Worm (Caenorhabditis elegans) whole organism, L3 larva: ENCODE measurements around the gene C09B9.7.

Experiments
- egl-27 ChIP-seq: sonication (generic microtip); optimal IDR thresholded peaks from 4 replicates; lab custom pipeline; 2017; ENCODE audit warnings: missing biosample characterization, missing genetic modification reagents, missing genetic modification characterization
- eor-1 ChIP-seq, 2 experiments: fragments of 150-350 bp; optimal IDR thresholded peaks; 2 replicates each; lab custom pipeline; 2014 to 2018; ENCODE audit warnings: missing biosample characterization in 2 of 2, missing genetic modification characterization in 2 of 2
- snpc-4 ChIP-seq: fragments of 150-350 bp; optimal IDR thresholded peaks from 2 replicates; lab custom pipeline; 2014; ENCODE audit warnings: missing biosample characterization, missing genetic modification characterization
- tbx-2 ChIP-seq: sonication (generic microtip); optimal IDR thresholded peaks from 2 replicates; lab custom pipeline; 2016; ENCODE audit warnings: mild to moderate bottlenecking, missing genetic modification characterization, missing compliant biosample characterization
- ztf-11 ChIP-seq: fragments of 150-350 bp; optimal IDR thresholded peaks from 2 replicates; lab custom pipeline; 2014; ENCODE audit warnings: missing biosample characterization, missing genetic modification characterization

DNA sequence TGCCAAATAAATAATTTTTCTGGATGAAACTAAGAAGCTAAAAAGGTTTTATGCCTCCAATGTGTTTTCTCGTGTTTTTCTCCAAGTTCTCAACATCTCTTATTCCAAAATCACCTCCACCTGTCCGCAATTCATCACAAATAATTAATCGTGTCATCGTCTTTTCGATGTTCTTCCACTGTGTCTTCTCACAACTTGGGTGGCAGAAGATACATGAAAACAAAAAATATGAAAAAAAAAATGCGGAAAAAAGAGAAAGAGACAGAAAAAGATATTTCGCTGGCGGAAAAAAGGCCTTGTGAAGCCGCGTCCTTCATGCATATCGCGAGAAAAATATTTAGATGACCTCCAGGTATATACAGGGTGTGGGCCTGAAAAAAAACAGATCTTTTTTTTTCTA is 13.0 kb upstream of the C09B9.7 start:
- TF ChIP-seq tbx-2 (no peak), ztf-11 (tag; lab: Kevin White, UChicago) (no peak), snpc-4 (no peak), eor-1 (tag; optimal IDR thresholded peaks at IDR 0.05; lab: Kevin White, UChicago) (no peak), egl-27 (no peak)
